Worm (Caenorhabditis elegans): Measurements from ENCODE around the gene F44D12.19.
"Not testable (repeated sequence)": the region's sequence is repeated elsewhere in the genome, so short reads cannot be mapped to it uniquely, and the experiment has no call there.

The F44D12.19 gene

ce11 chrIV:10028779-10029178 is 7.4 kb downstream of the F44D12.19 start, which contains the start of the genes F44D12.16 and msd-2:
F44D12.16 (plus strand) TSS chrIV:10029079.
msd-2 (plus strand) TSS chrIV:10029083.
- not testable (repeated sequence) for TF ChIP-seq mbf-1 (tag; optimal IDR thresholded peaks at IDR 0.05); sma-3 (GFP tag; optimal IDR thresholded peaks at IDR 0.05); gmeb-1 (tag; optimal IDR thresholded peaks at IDR 0.05)

ce11 chrIV:10033053-10033452 is 11.7 kb downstream of the F44D12.19 start, which contains the start of gene F44D12.6:
F44D12.6 (plus strand) TSS chrIV:10033353.
- TF ChIP-seq nhr-23 (tag; optimal IDR thresholded peaks at IDR 0.05), result no peak
- no peak for TF ChIP-seq C34F6.9 (tag; optimal IDR thresholded peaks at IDR 0.05)
- no peak for TF ChIP-seq Y55F3AM.14 (GFP tag; optimal IDR thresholded peaks at IDR 0.05)
- TF ChIP-seq F13H6.1 (tag; optimal IDR thresholded peaks at IDR 0.05), result no peak
- no peak for TF ChIP-seq mdl-1 (tag; optimal IDR thresholded peaks at IDR 0.05)
- TF ChIP-seq fos-1 (tag; optimal IDR thresholded peaks at IDR 0.05), result no peak

- no peak for TF ChIP-seq ztf-1 (GFP tag; conservative IDR thresholded peaks at IDR 0.05)
- TF ChIP-seq nhr-21 (tag; optimal IDR thresholded peaks at IDR 0.05), result no peak
- no peak for TF ChIP-seq unc-39 (tag; optimal IDR thresholded peaks at IDR 0.05)
- no peak for TF ChIP-seq ceh-16 (tag; optimal IDR thresholded peaks at IDR 0.05)
- TF ChIP-seq mdl-1 (tag; optimal IDR thresholded peaks at IDR 0.05), result no peak
- TF ChIP-seq alr-1 (tag; optimal IDR thresholded peaks at IDR 0.05), result no peak
- no peak for TF ChIP-seq lin-11 (tag; optimal IDR thresholded peaks at IDR 0.05)
- no peak for TF ChIP-seq mab-5 (tag; optimal IDR thresholded peaks at IDR 0.05)
- no peak for TF ChIP-seq sem-4 (tag; optimal IDR thresholded peaks at IDR 0.05)
- no peak for TF ChIP-seq lin-39 (tag; optimal IDR thresholded peaks at IDR 0.05)
- no peak for TF ChIP-seq elt-1 (tag; optimal IDR thresholded peaks at IDR 0.05)
Observed at ce11 chrIV:10036966-10037365, 15.6 kb downstream of the F44D12.19 start, which contains the start of gene F44D12.10. F44D12.10 (minus strand) TSS chrIV:10037066.

ce11 chrIV:10040803-10041202 is 19.4 kb downstream of the F44D12.19 start, which contains the start of gene dhs-31:
dhs-31 (minus strand) TSS chrIV:10040903.
- TF ChIP-seq peb-1 (tag; optimal IDR thresholded peaks at IDR 0.05), result no peak
- TF ChIP-seq nhr-25 (tag; optimal IDR thresholded peaks at IDR 0.05), result no peak
- TF ChIP-seq ztf-11 (tag; optimal IDR thresholded peaks at IDR 0.05), result no peak
- TF ChIP-seq gmeb-1 (tag; optimal IDR thresholded peaks at IDR 0.05), result no peak
- no peak for TF ChIP-seq F13H6.1 (tag; optimal IDR thresholded peaks at IDR 0.05)
- no peak for TF ChIP-seq nhr-129 (tag; optimal IDR thresholded peaks at IDR 0.05)
- no peak for TF ChIP-seq nhr-10 (tag; optimal IDR thresholded peaks at IDR 0.05)
- no peak for TF ChIP-seq unc-55 (GFP tag; optimal IDR thresholded peaks at IDR 0.05)
- no peak for TF ChIP-seq lin-11 (tag; optimal IDR thresholded peaks at IDR 0.05)
- TF ChIP-seq sma-3 (GFP tag; optimal IDR thresholded peaks at IDR 0.05), result no peak
- TF ChIP-seq nhr-11 (tag; optimal IDR thresholded peaks at IDR 0.05), result no peak
- no peak for TF ChIP-seq nhr-77 (tag; optimal IDR thresholded peaks at IDR 0.05)
- no peak for TF ChIP-seq unc-62 (GFP tag; optimal IDR thresholded peaks at IDR 0.05)
- no peak for TF ChIP-seq snpc-4 (tag; optimal IDR thresholded peaks at IDR 0.05)
- no peak for TF ChIP-seq skn-1 (tag; optimal IDR thresholded peaks at IDR 0.05)
- TF ChIP-seq nhr-23 (tag; optimal IDR thresholded peaks at IDR 0.05), result no peak
- no peak for TF ChIP-seq C34F6.9 (tag; optimal IDR thresholded peaks at IDR 0.05)
- TF ChIP-seq ceh-16 (tag; optimal IDR thresholded peaks at IDR 0.05), result no peak

ce11 chrIV:10042881-10043280 is 21.5 kb downstream of the F44D12.19 start, which contains the start of gene frk-1:
frk-1 (plus strand) TSS chrIV:10043181.
- TF ChIP-seq nhr-11 (tag; optimal IDR thresholded peaks at IDR 0.05) (no peak), ztf-11 (tag; optimal IDR thresholded peaks at IDR 0.05) (no peak), blmp-1 (tag; optimal IDR thresholded peaks at IDR 0.05; ENCODE audit: insufficient read depth) (no peak), sem-4 (tag; optimal IDR thresholded peaks at IDR 0.05) (no peak), gmeb-1 (tag; optimal IDR thresholded peaks at IDR 0.05) (no peak), unc-39 (tag; optimal IDR thresholded peaks at IDR 0.05) (no peak), dmd-4 (tag; optimal IDR thresholded peaks at IDR 0.05) (no peak), ceh-16 (tag; optimal IDR thresholded peaks at IDR 0.05) (no peak)

ce11 chrIV:10046005-10046404 is 24.6 kb downstream of the F44D12.19 start:
- TF ChIP-seq unc-55 (GFP tag; optimal IDR thresholded peaks at IDR 0.05) (peak; percentile 54), ztf-4 (tag; optimal IDR thresholded peaks at IDR 0.05) (no peak), nhr-129 (tag; optimal IDR thresholded peaks at IDR 0.05) (peak; percentile 10), mdl-1 (tag; optimal IDR thresholded peaks at IDR 0.05) (no peak)

All from whole organism, L2 larva.